Fruit fly (Drosophila melanogaster): ENCODE measurements around the gene CG1265.
A peak's percentile ranks its signal among the peaks of the same experiment; 100 is the strongest.

CG1265 gene

dm6 chr3L:4228187-4228836 lies 26.3 kb upstream of the CG1265 start (continued):
- TF ChIP-seq C15 (GFP tag; IDR thresholded peaks at IDR 0.05) (peak; percentile 90; the same call in 2 of the 3 replicates), slou (GFP tag; optimal IDR thresholded peaks at IDR 0.05) (peak; percentile 49), Elba2 (GFP tag; optimal IDR thresholded peaks at IDR 0.05) (no peak), sc (optimal IDR thresholded peaks at IDR 0.05) (no peak), sc (GFP tag; optimal IDR thresholded peaks at IDR 0.05) (peak; percentile 95), CG11723 (GFP tag; optimal IDR thresholded peaks at IDR 0.05) (peak; percentile 96), CG18619 (GFP tag; optimal IDR thresholded peaks at IDR 0.05) (peak; percentile 91), HLH54F (GFP tag; optimal IDR thresholded peaks at IDR 0.05) (peak; percentile 86), CG8089 (GFP tag; optimal IDR thresholded peaks at IDR 0.05) (peak; percentile 96), Sry-δ (GFP tag; optimal IDR thresholded peaks at IDR 0.05) (peak; percentile 68), hth (optimal IDR thresholded peaks at IDR 0.05) (no peak), Optix (GFP tag; IDR thresholded peaks at IDR 0.05) (peak; percentile 98), Oli (tag; optimal IDR thresholded peaks at IDR 0.05) (peak; percentile 98), hbn (GFP tag; IDR thresholded peaks at IDR 0.05; ENCODE audit: partially characterized antibody) (no peak), CG4707 (GFP tag; optimal IDR thresholded peaks at IDR 0.05) (peak; percentile 93), Dfd (GFP tag; optimal IDR thresholded peaks at IDR 0.05) (no peak), zen2 (GFP tag; IDR thresholded peaks at IDR 0.05; ENCODE audit: partially characterized antibody) (no peak), maf-S (GFP tag; optimal IDR thresholded peaks at IDR 0.05) (peak; percentile 91), Sin3A (optimal IDR thresholded peaks at IDR 0.05) (no peak), CG5953 (GFP tag; IDR thresholded peaks at IDR 0.05) (peak; percentile 96), zfh1 (GFP tag; IDR thresholded peaks at IDR 0.05) (peak; percentile 98), CG1529 (GFP tag; optimal IDR thresholded peaks at IDR 0.05) (peak; percentile 98), tx (GFP tag; optimal IDR thresholded peaks at IDR 0.05) (peak; percentile 94), BEAF-32 (GFP tag; optimal IDR thresholded peaks at IDR 0.05) (no peak), nmo (GFP tag; optimal IDR thresholded peaks at IDR 0.05) (peak; percentile 98), caup (GFP tag; optimal IDR thresholded peaks at IDR 0.05; ENCODE audit: severe bottlenecking) (peak; percentile 90), CG15479 (GFP tag; optimal IDR thresholded peaks at IDR 0.05) (no peak), Nf-YC (tag; optimal IDR thresholded peaks at IDR 0.05) (peak; percentile 85), twi (tag; optimal IDR thresholded peaks at IDR 0.05) (peak; percentile 94), Xbp1 (GFP tag; optimal IDR thresholded peaks at IDR 0.05) (peak; percentile 97), CG11085 (GFP tag; IDR thresholded peaks at IDR 0.05) (peak; percentile 77), lov (optimal IDR thresholded peaks at IDR 0.05) (no peak), lov (GFP tag; IDR thresholded peaks at IDR 0.05) (peak; percentile 97), CG8290 (GFP tag; optimal IDR thresholded peaks at IDR 0.05) (peak; percentile 94), CG8290 (tag; optimal IDR thresholded peaks at IDR 0.05) (peak; percentile 83 to 97), ash1 (GFP tag; optimal IDR thresholded peaks at IDR 0.05) (no peak), mam (GFP tag; optimal IDR thresholded peaks at IDR 0.05) (peak; percentile 89), CG17385 (GFP tag; optimal IDR thresholded peaks at IDR 0.05) (peak; percentile 95), slbo (GFP tag; IDR thresholded peaks at IDR 0.05) (peak; percentile 92), CHES-1-like (GFP tag; optimal IDR thresholded peaks at IDR 0.05) (peak; percentile 92)

DNA sequence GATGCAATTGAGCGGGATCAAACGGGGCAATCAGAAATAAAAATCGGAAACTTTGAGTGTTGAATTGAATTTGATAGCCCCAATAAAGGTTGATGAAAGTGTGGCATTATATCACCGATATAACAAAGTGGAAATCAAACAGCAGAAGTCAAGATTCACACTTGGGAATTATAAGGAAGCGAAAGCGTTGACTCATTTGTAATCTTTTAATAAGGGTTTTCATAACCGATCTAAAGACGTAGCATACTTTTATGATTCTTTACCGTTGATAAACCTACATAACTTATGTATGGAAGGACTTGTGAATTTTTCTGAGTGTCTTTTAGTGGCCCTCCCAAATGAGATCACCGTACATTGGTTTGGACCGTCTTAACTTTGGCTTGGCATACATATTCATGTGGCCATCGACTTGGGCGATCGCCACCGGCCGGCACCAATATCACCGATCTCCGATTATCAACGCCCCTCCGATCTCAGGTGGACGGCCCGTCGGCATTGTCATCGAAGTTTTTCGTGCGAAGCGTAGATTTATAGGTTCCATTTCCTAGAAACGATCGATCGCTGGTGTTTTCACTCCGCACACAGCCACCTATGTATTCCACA lies 25.1 kb upstream of the CG1265 start:
- peak; percentile 27 for TF ChIP-seq CG13894 (tag; optimal IDR thresholded peaks at IDR 0.05)
- peak; percentile 4 for TF ChIP-seq CG18262 (tag; optimal IDR thresholded peaks at IDR 0.05)
- no peak for TF ChIP-seq B-H1 (GFP tag; IDR thresholded peaks at IDR 0.05)
- no peak for TF ChIP-seq D (optimal IDR thresholded peaks at IDR 0.05)
- TF ChIP-seq D (GFP tag; optimal IDR thresholded peaks at IDR 0.05): no peak
- TF ChIP-seq CG2199 (GFP tag; IDR thresholded peaks at IDR 0.05): 0 out of 3 replicates have a peak, but pooled peaks have one; percentile 43
- peak in 1 of 2 experiments; percentile 13 for TF ChIP-seq Pdp1 (GFP tag; optimal IDR thresholded peaks at IDR 0.05)
- TF ChIP-seq onecut (GFP tag; IDR thresholded peaks at IDR 0.05): peak; percentile 64
- peak; percentile 16; the same call in 1 of the 3 replicates for TF ChIP-seq row (GFP tag; IDR thresholded peaks at IDR 0.05)
- TF ChIP-seq CG8359 (GFP tag; optimal IDR thresholded peaks at IDR 0.05; ENCODE audit: borderline replicate concordance): no peak
- peak; percentile 24 for TF ChIP-seq zf30C (GFP tag; optimal IDR thresholded peaks at IDR 0.05)
- peak in 1 of 2 experiments; percentile 14 for TF ChIP-seq bsh (GFP tag; optimal IDR thresholded peaks at IDR 0.05)
- peak; percentile 7 for TF ChIP-seq cad (GFP tag; optimal IDR thresholded peaks at IDR 0.05)
